Worm (Caenorhabditis elegans): ENCODE results near the gene ceph-41.

The ceph-41 gene

DNA sequence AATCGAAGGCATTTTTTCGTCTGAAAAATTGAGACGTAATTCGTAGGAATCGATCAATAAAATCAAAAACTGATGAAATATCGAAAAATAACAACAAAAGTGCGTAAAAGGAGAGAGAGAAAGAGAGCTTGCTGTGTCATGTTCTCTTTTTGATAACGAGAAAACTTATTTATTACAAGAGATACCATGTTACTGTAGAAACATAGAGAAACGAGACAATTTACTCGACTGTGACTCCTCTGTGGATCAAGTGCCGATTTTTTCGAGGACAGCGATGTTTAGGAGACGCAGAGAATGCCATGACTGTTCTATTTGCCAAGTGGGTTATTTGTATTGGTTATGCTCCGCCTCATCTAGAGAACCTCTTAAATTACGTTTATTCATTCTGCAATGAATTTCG, 6.5 kb downstream of the ceph-41 start, which contains the start of gene sph-1 (continued):
- TF ChIP-seq zag-1 (tag; optimal IDR thresholded peaks at IDR 0.05) (no peak), Y5F2A.4 (GFP tag; optimal IDR thresholded peaks at IDR 0.05) (no peak), F26F4.8 (GFP tag; conservative IDR thresholded peaks at IDR 0.05) (no peak), sdz-12 (GFP tag; optimal IDR thresholded peaks at IDR 0.05) (no peak), hlh-11 (tag; optimal IDR thresholded peaks at IDR 0.05) (peak; percentile 65), nhr-76 (tag; optimal IDR thresholded peaks at IDR 0.05) (no peak), aha-1 (tag) (no peak), dmd-6 (GFP tag; IDR thresholded peaks at IDR 0.05) (peak; percentile 45; the same call in 1 of the 2 replicates), nhr-6 (tag; optimal IDR thresholded peaks at IDR 0.05) (peak; percentile 31), nhr-25 (tag; optimal IDR thresholded peaks at IDR 0.05; ENCODE audit: borderline replicate concordance, insufficient read depth) (no peak), nhr-48 (tag; optimal IDR thresholded peaks at IDR 0.05) (no peak), R02D3.7 (tag; optimal IDR thresholded peaks at IDR 0.05) (no peak), hif-1 (tag; optimal IDR thresholded peaks at IDR 0.05) (no peak), nhr-42 (GFP tag; IDR thresholded peaks at IDR 0.05) (no peak), spr-1 (tag; optimal IDR thresholded peaks at IDR 0.05) (no peak), snpc-1.2 (GFP tag; IDR thresholded peaks at IDR 0.05) (no peak), mes-2 (tag; optimal IDR thresholded peaks at IDR 0.05; ENCODE audit: poor library complexity, severe bottlenecking) (peak; percentile 52), madf-9 (GFP tag; conservative IDR thresholded peaks at IDR 0.05) (no peak), dve-1 (tag; optimal IDR thresholded peaks at IDR 0.05; ENCODE audit: insufficient read depth) (peak; percentile 82), T26A8.4 (GFP tag; IDR thresholded peaks at IDR 0.05) (no peak), F37D6.2 (tag; optimal IDR thresholded peaks at IDR 0.05) (no peak), nhr-237 (tag; optimal IDR thresholded peaks at IDR 0.05) (no peak), dpl-1 (GFP tag; optimal IDR thresholded peaks at IDR 0.05) (no peak), ceh-44 (GFP tag; IDR thresholded peaks at IDR 0.05) (no peak), nhr-77 (tag; optimal IDR thresholded peaks at IDR 0.05) (peak; percentile 16), dmd-9 (GFP tag; IDR thresholded peaks at IDR 0.05) (no peak), attf-4 (tag; optimal IDR thresholded peaks at IDR 0.05) (no peak), ama-1 (optimal IDR thresholded peaks at IDR 0.05) (peak; percentile 55), ceh-28 (tag; optimal IDR thresholded peaks at IDR 0.05) (no peak), ceh-62 (tag; optimal IDR thresholded peaks at IDR 0.05) (no peak), lin-1 (GFP tag; IDR thresholded peaks at IDR 0.05) (no peak), ztf-7 (tag; optimal IDR thresholded peaks at IDR 0.05) (peak; percentile 20), Y75B8A.6 (GFP tag; IDR thresholded peaks at IDR 0.05) (no peak), egl-27 (tag; optimal IDR thresholded peaks at IDR 0.05) (no peak), ztf-11 (tag; optimal IDR thresholded peaks at IDR 0.05) (no peak), nhr-41 (GFP tag; IDR thresholded peaks at IDR 0.05) (no peak), nhr-11 (tag; optimal IDR thresholded peaks at IDR 0.05) (no peak), jun-1 (tag; optimal IDR thresholded peaks at IDR 0.05) (no peak), ces-1 (GFP tag; optimal IDR thresholded peaks at IDR 0.05) (no peak), cey-2 (tag; optimal IDR thresholded peaks at IDR 0.05; ENCODE audit: borderline replicate concordance, insufficient read depth) (no peak), mdt-29 (GFP tag; IDR thresholded peaks at IDR 0.05) (no peak), mxl-2 (GFP tag; conservative IDR thresholded peaks at IDR 0.05) (no peak), skn-1 (tag; optimal IDR thresholded peaks at IDR 0.05) (no peak), nhr-111 (GFP tag; optimal IDR thresholded peaks at IDR 0.05) (no peak), Y48G9A.11 (GFP tag; IDR thresholded peaks at IDR 0.05) (no peak), D1046.2 (GFP tag; IDR thresholded peaks at IDR 0.05) (no peak)
